Worm (Caenorhabditis elegans) whole organism, young adult: ENCODE measurements around the gene Y38E10A.17.

Experiments used
- Y53F4B.3 ChIP-seq: fragments of 200-800 bp; sonication (Bioruptor generic); IDR thresholded peaks from 2 replicates; pipeline ENCODE4 v1.3.6; 2022; ENCODE audit warnings: missing genetic modification reagents, missing genetic modification characterization, missing compliant biosample characterization
- dpl-1 ChIP-seq: fragments of 150-350 bp; optimal IDR thresholded peaks from 2 replicates; lab custom pipeline; 2014; ENCODE audit warnings: missing biosample characterization, missing genetic modification reagents, missing genetic modification characterization
- ets-4 ChIP-seq: fragments of 200-800 bp; sonication (Bioruptor generic); optimal IDR thresholded peaks from 2 replicates; lab custom pipeline; 2018; ENCODE audit warnings: mild to moderate bottlenecking, missing genetic modification characterization, missing compliant biosample characterization

- no peak for TF ChIP-seq dpl-1 (GFP tag; lab: Kevin White, UChicago)
- no peak for TF ChIP-seq ets-4 (GFP tag; lab: Kevin White, UChicago)
- TF ChIP-seq Y53F4B.3, result no peak
Measured at ce11 chrII:12612218-12612617, 22.4 kb downstream of the Y38E10A.17 start, which contains the start of gene nspe-4.
